Worm (Caenorhabditis elegans): Measurements from ENCODE around the gene ZK402.1.

ZK402.1 gene

DNA sequence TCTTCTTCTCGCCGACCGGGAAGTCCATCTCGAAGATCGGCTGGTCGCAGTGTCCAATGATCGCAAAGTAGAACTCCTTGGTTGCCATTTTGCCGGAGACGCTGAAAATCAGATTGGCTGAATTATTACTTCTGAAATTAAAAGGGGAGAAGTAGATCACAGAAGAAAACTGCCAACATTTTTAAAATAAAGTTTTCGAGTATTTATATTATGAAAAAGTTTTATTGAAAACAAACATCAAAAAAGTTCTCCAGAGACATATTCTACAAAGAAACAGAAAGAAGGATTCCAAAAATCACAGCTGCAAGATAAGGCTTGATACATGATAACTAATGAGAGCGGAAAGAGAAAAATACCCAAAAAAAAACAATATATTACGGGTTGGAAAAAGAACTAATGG lies 36.1 kb downstream of the ZK402.1 start, which contains the start of gene sedl-1:
Gene sedl-1 (minus strand): TSS at position 101 of the 400 bp plus-strand sequence.
- TF ChIP-seq aha-1 (tag) (peak; percentile 24), ZK546.5 (tag; optimal IDR thresholded peaks at IDR 0.05) (no peak)

DNA sequence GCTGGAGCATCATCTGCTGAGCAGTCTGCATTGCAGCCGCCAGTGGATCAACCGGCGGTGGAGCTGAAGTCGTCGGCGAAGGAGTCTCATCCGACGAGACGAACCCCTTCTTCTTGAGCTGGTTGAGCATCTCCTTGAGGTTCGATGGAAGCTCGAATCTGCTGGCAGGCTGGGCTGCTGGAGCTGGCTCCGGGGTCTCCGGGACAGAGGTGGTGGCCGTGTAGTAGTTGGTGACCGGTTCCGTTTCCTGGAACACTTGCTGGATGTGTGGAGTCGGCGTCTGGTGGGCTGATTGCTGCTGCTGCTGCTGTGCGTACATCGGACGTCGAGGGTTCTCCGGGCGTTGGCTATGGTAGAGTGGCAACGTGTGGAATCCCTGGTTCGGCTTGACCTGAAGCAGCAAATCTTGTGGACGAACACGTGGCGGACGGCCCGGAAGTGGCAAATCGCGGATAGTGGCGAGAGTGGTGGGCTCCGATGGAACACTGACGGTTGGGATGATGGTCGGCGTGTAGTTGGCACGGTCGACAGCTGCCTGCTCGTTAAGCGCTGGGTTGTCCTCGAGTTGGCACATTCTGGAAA lies 37.6 kb downstream of the ZK402.1 start:
- TF ChIP-seq unc-62 (GFP tag; optimal IDR thresholded peaks at IDR 0.05 in 1 of 2): no peak
- no peak for TF ChIP-seq unc-62 (tag; optimal IDR thresholded peaks at IDR 0.05)
- TF ChIP-seq zfp-3 (GFP tag; conservative IDR thresholded peaks at IDR 0.05): no peak
- no peak for TF ChIP-seq dve-1 (tag; optimal IDR thresholded peaks at IDR 0.05; ENCODE audit: insufficient read depth)
- peak; percentile 15 for TF ChIP-seq aha-1 (tag)
- TF ChIP-seq F26F4.8 (GFP tag; conservative IDR thresholded peaks at IDR 0.05): no peak
- TF ChIP-seq zip-2 (tag; optimal IDR thresholded peaks at IDR 0.05): no peak
- no peak for TF ChIP-seq mxl-3 (GFP tag; optimal IDR thresholded peaks at IDR 0.05)
- TF ChIP-seq daf-8 (GFP tag; IDR thresholded peaks at IDR 0.05): no peak
- TF ChIP-seq set-16 (GFP tag; IDR thresholded peaks at IDR 0.05): peak; percentile 93
- TF ChIP-seq unc-130 (GFP tag; optimal IDR thresholded peaks at IDR 0.05): no peak
- no peak for TF ChIP-seq zfp-2 (tag; optimal IDR thresholded peaks at IDR 0.05)
- TF ChIP-seq php-3 (GFP tag; IDR thresholded peaks at IDR 0.05): no peak

- TF ChIP-seq nhr-111 (GFP tag; optimal IDR thresholded peaks at IDR 0.05) (no peak), mep-1 (tag; optimal IDR thresholded peaks at IDR 0.05) (peak; percentile 0), pqm-1 (tag; optimal IDR thresholded peaks at IDR 0.05) (no peak), ama-1 (optimal IDR thresholded peaks at IDR 0.05) (no peak), nhr-77 (tag; optimal IDR thresholded peaks at IDR 0.05) (peak; percentile 61), lin-13 (GFP tag; optimal IDR thresholded peaks at IDR 0.05) (no peak), madf-9 (GFP tag; conservative IDR thresholded peaks at IDR 0.05) (no peak), nhr-11 (tag; optimal IDR thresholded peaks at IDR 0.05) (no peak), spr-3 (GFP tag; optimal IDR thresholded peaks at IDR 0.05) (no peak), ZK337.2 (GFP tag; IDR thresholded peaks at IDR 0.05) (no peak), hif-1 (tag; optimal IDR thresholded peaks at IDR 0.05) (peak in 1 of 2 experiments; percentile 17), nhr-41 (GFP tag; IDR thresholded peaks at IDR 0.05) (no peak), unc-62 (GFP tag; optimal IDR thresholded peaks at IDR 0.05 in 1 of 2) (peak in 1 of 2 experiments; percentile 89), unc-62 (tag; optimal IDR thresholded peaks at IDR 0.05) (no peak), set-16 (GFP tag; IDR thresholded peaks at IDR 0.05) (no peak), zfp-3 (GFP tag; conservative IDR thresholded peaks at IDR 0.05) (no peak), fos-1 (tag; optimal IDR thresholded peaks at IDR 0.05) (no peak), unc-39 (tag; optimal IDR thresholded peaks at IDR 0.05) (no peak), duxl-1 (tag; optimal IDR thresholded peaks at IDR 0.05; ENCODE audit: poor library complexity) (peak; percentile 8), madf-5 (GFP tag; IDR thresholded peaks at IDR 0.05) (no peak), aha-1 (tag) (peak; percentile 68), daf-16 (GFP tag; optimal IDR thresholded peaks at IDR 0.05) (no peak), daf-16 (tag; optimal IDR thresholded peaks at IDR 0.05) (peak; percentile 37), ceh-44 (GFP tag; IDR thresholded peaks at IDR 0.05) (no peak), hlh-11 (tag; optimal IDR thresholded peaks at IDR 0.05) (no peak), ceh-82 (tag; optimal IDR thresholded peaks at IDR 0.05) (no peak), nhr-102 (tag; optimal IDR thresholded peaks at IDR 0.05) (peak; percentile 55), lin-38 (GFP tag; IDR thresholded peaks at IDR 0.05) (peak; percentile 10; the same call in 1 of the 2 replicates), nhr-76 (tag; optimal IDR thresholded peaks at IDR 0.05) (no peak), mes-2 (tag; optimal IDR thresholded peaks at IDR 0.05; ENCODE audit: poor library complexity, severe bottlenecking) (no peak), F37D6.2 (tag; optimal IDR thresholded peaks at IDR 0.05) (no peak), gei-8 (GFP tag; optimal IDR thresholded peaks at IDR 0.05) (no peak), fkh-10 (GFP tag; optimal IDR thresholded peaks at IDR 0.05) (no peak), F49E8.2 (tag; optimal IDR thresholded peaks at IDR 0.05; ENCODE audit: borderline replicate concordance) (no peak), lir-3 (tag; optimal IDR thresholded peaks at IDR 0.05) (no peak), F44E2.7 (GFP tag; IDR thresholded peaks at IDR 0.05) (no peak), ztf-7 (tag; optimal IDR thresholded peaks at IDR 0.05) (no peak), daf-19 (GFP tag; conservative IDR thresholded peaks at IDR 0.05) (no peak)
Observed at ce11 chrX:1443556-1444243, 39.6 kb downstream of the ZK402.1 start.

Data from whole organism, L4 larva.